Worm (Caenorhabditis elegans) whole organism, L1 larva: ENCODE measurements around the gene B0198.2.

Source experiments
- elt-3 ChIP-seq, 6 experiments: fragments of 150-350 bp in 1 of 6; sonication (generic microtip); optimal IDR thresholded peaks; 2 replicates each; lab custom pipeline; 2017 to 2018; ENCODE audit warnings: missing biosample characterization in 6 of 6, missing genetic modification characterization in 6 of 6, inconsistent platforms in 1 of 6
- hlh-17 ChIP-seq: fragments of 200-800 bp; sonication (Bioruptor generic); optimal IDR thresholded peaks from 2 replicates; lab custom pipeline; 2018; ENCODE audit warnings: missing genetic modification characterization, mild to moderate bottlenecking, missing compliant biosample characterization, moderate library complexity, borderline replicate concordance
- hlh-4 ChIP-seq: sonication (generic microtip); optimal IDR thresholded peaks from 2 replicates; lab custom pipeline; 2016; ENCODE audit warnings: mild to moderate bottlenecking, missing genetic modification characterization, missing compliant biosample characterization
- hpl-2 ChIP-seq: fragments of 150-350 bp; optimal IDR thresholded peaks from 2 replicates; lab custom pipeline; 2014; ENCODE audit warnings: missing biosample characterization, missing genetic modification reagents, missing genetic modification characterization
- isw-1 ChIP-seq: fragments of 200-800 bp; sonication (Bioruptor generic); IDR thresholded peaks from 2 replicates; pipeline ENCODE4 v1.3.6; 2022; ENCODE audit warnings: missing genetic modification characterization, missing compliant biosample characterization
- mdl-1 ChIP-seq, 2 experiments: fragments of 150-350 bp; optimal IDR thresholded peaks; 2 replicates each; lab custom pipeline; 2014 to 2017; ENCODE audit warnings: missing biosample characterization in 2 of 2, missing genetic modification characterization in 2 of 2, inconsistent platforms in 1 of 2
- nhr-76 ChIP-seq: sonication (generic microtip); optimal IDR thresholded peaks from 2 replicates; lab custom pipeline; 2017; ENCODE audit warnings: missing biosample characterization, missing genetic modification characterization
- rnt-1 ChIP-seq: sonication (generic microtip); optimal IDR thresholded peaks from 2 replicates; lab custom pipeline; 2016; ENCODE audit warnings: mild to moderate bottlenecking, missing genetic modification characterization, moderate library complexity, missing compliant biosample characterization
- snpc-4 ChIP-seq: fragments of 150-350 bp; optimal IDR thresholded peaks from 2 replicates; lab custom pipeline; 2014; ENCODE audit warnings: missing biosample characterization, missing genetic modification characterization
- sox-4 ChIP-seq: sonication (generic microtip); optimal IDR thresholded peaks from 2 replicates; lab custom pipeline; 2016; ENCODE audit warnings: missing genetic modification characterization, missing compliant biosample characterization
- swsn-7 ChIP-seq: sonication (generic microtip); optimal IDR thresholded peaks from 2 replicates; lab custom pipeline; 2016; ENCODE audit warnings: missing genetic modification characterization, missing compliant biosample characterization
- unc-30 ChIP-seq: sonication (generic microtip); optimal IDR thresholded peaks from 2 replicates; lab custom pipeline; 2017; ENCODE audit warnings: missing biosample characterization, missing genetic modification characterization
- unc-86 ChIP-seq: sonication (generic microtip); optimal IDR thresholded peaks from 2 replicates; lab custom pipeline; 2016; ENCODE audit warnings: missing genetic modification characterization, missing compliant biosample characterization
- zag-1 ChIP-seq: fragments of 150-350 bp; optimal IDR thresholded peaks from 2 replicates; lab custom pipeline; 2014; ENCODE audit warnings: missing biosample characterization, missing genetic modification characterization

DNA sequence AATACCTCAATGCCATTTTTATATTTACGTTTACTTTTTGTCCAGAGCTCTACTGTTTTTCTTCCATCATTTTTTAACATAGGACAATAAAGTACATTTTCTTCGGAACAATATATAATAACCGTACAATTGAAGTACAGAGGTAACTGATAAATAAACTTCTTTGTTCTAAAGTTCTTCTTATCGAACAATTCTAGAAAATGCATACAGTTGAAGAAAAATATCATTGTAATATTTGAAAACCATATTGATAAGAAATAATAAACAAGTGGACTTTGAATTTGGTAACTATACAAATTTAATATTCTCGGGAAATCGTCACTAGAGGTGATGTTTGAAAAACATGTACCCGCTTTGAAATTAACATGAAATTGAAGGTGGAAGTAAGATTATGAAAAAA, 28.9 kb upstream of the B0198.2 start:
- TF ChIP-seq swsn-7 (tag; lab: Kevin White, UChicago) = no peak
- TF ChIP-seq hpl-2 = no peak
- no peak for TF ChIP-seq zag-1 (tag; lab: Kevin White, UChicago)
- no peak for TF ChIP-seq isw-1
- no peak for TF ChIP-seq nhr-76 (tag; lab: Kevin White, UChicago)
- TF ChIP-seq mdl-1 (tag; optimal IDR thresholded peaks at IDR 0.05; lab: Kevin White, UChicago) = no peak
- no peak for TF ChIP-seq elt-3 (tag; optimal IDR thresholded peaks at IDR 0.05; lab: Kevin White, UChicago)
- TF ChIP-seq rnt-1 (tag; lab: Kevin White, UChicago) = no peak
- no peak for TF ChIP-seq hlh-4 (tag; lab: Kevin White, UChicago)
- TF ChIP-seq unc-30 (tag; lab: Kevin White, UChicago) = no peak
- TF ChIP-seq snpc-4 (tag; lab: Kevin White, UChicago) = no peak
- TF ChIP-seq unc-86 (tag; lab: Kevin White, UChicago) = no peak
- TF ChIP-seq hlh-17 = no peak
- no peak for TF ChIP-seq sox-4 (tag; lab: Kevin White, UChicago)
